Worm (Caenorhabditis elegans): Measurements from ENCODE around the gene tasp-1.

Gene tasp-1

DNA sequence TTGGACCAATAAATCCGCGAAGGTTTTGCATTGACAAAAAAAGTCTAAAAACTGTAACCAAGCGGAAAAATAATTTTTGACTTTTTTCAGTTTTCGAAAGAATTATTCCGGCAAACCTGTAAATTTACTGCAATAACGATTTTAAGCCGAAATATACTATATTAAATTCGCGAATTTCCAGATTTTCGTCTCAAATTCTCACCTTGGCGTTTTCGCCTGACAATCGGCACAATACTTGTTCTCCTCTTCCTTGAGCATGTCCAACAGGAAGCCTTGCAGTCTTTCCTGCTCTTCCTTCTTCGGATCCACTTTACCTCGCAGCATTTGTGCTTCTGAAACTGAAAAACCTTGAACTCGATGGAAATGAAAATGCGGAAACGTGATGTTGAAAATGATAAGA, 19.7 kb upstream of the tasp-1 start, which contains the start of gene smap-1:
TSS of gene smap-1 (minus strand) at position 338 of the 400 bp plus-strand sequence.
- TF ChIP-seq lin-40 (tag; optimal IDR thresholded peaks at IDR 0.05) = no peak
- TF ChIP-seq sdz-38 (tag; optimal IDR thresholded peaks at IDR 0.05) = no peak
- no peak for TF ChIP-seq zfh-2 (GFP tag; conservative IDR thresholded peaks at IDR 0.05)
- TF ChIP-seq atf-7 (tag; optimal IDR thresholded peaks at IDR 0.05) = no peak

DNA sequence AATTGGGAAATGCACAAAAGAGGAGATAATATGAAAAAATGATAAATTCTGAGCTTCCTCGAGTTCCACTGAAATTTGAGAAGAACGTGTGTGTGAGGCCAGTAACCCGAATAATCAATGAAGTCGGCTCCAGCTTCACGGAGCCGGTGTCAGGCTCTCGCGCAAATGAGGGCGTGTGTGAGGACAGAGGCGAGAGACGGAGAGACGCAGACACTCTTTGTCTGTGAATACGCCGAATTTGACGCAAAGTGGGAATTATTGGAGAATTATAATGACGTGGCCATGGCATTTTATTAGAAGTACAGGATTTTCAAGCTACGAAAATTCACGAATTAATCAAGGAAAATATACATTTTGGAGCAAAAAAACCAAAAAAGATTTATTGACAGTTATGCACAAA, 19.2 kb upstream of the tasp-1 start:
- TF ChIP-seq lag-1 (GFP tag; IDR thresholded peaks at IDR 0.05) = no peak
- TF ChIP-seq tbx-9 (tag; optimal IDR thresholded peaks at IDR 0.05; ENCODE audit: borderline replicate concordance) = no peak
- no peak for TF ChIP-seq lin-54 (GFP tag; optimal IDR thresholded peaks at IDR 0.05)
- no peak for TF ChIP-seq him-1 (tag; optimal IDR thresholded peaks at IDR 0.05)
- TF ChIP-seq Y53F4B.3 (GFP tag; IDR thresholded peaks at IDR 0.05) = no peak
- TF ChIP-seq xnd-1 (tag; optimal IDR thresholded peaks at IDR 0.05) = no peak
- TF ChIP-seq Y56A3A.18 (GFP tag; IDR thresholded peaks at IDR 0.05) = no peak
- no peak for TF ChIP-seq C17E4.6 (GFP tag; IDR thresholded peaks at IDR 0.05)
- TF ChIP-seq snpc-4 (GFP tag; optimal IDR thresholded peaks at IDR 0.05) = no peak
- TF ChIP-seq snpc-4 (tag; optimal IDR thresholded peaks at IDR 0.05) = peak in 1 of 4 experiments; percentile 14
- no peak for TF ChIP-seq lsl-1 (GFP tag; optimal IDR thresholded peaks at IDR 0.05)
- no peak for TF ChIP-seq F57A8.1 (GFP tag; optimal IDR thresholded peaks at IDR 0.05)
- no peak for TF ChIP-seq F37B4.10 (GFP tag; IDR thresholded peaks at IDR 0.05)
- TF ChIP-seq let-526 (GFP tag; IDR thresholded peaks at IDR 0.05) = no peak
- TF ChIP-seq F57C9.4 (tag; optimal IDR thresholded peaks at IDR 0.05) = no peak
- no peak for TF ChIP-seq mel-28 (tag; optimal IDR thresholded peaks at IDR 0.05; ENCODE audit: borderline replicate concordance)
- TF ChIP-seq ztf-3 (GFP tag; optimal IDR thresholded peaks at IDR 0.05) = no peak
- TF ChIP-seq ztf-22 (GFP tag; optimal IDR thresholded peaks at IDR 0.05) = no peak
- TF ChIP-seq nfyb-1 (GFP tag; IDR thresholded peaks at IDR 0.05) = peak; percentile 39; the same call in 1 of the 2 replicates
- TF ChIP-seq lin-40 (tag; optimal IDR thresholded peaks at IDR 0.05) = peak; percentile 37
- TF ChIP-seq bed-1 (GFP tag; IDR thresholded peaks at IDR 0.05) = no peak
- no peak for TF ChIP-seq F22D6.2 (tag; optimal IDR thresholded peaks at IDR 0.05)
- no peak; the same call in 1 of the 2 replicates for TF ChIP-seq B0336.3 (GFP tag; IDR thresholded peaks at IDR 0.05)
- TF ChIP-seq ceh-91 (GFP tag; IDR thresholded peaks at IDR 0.05) = no peak
- TF ChIP-seq ceh-58 (GFP tag; IDR thresholded peaks at IDR 0.05) = no peak
- TF ChIP-seq dox-1 (GFP tag; IDR thresholded peaks at IDR 0.05) = peak; percentile 51; the same call in 1 of the 2 replicates
- TF ChIP-seq B0035.1 (tag; optimal IDR thresholded peaks at IDR 0.05) = no peak
- no peak for TF ChIP-seq Y95B8A.8 (GFP tag; IDR thresholded peaks at IDR 0.05)
- TF ChIP-seq lsy-27 (tag; optimal IDR thresholded peaks at IDR 0.05; ENCODE audit: borderline replicate concordance, insufficient read depth) = no peak
- TF ChIP-seq die-1 (tag; optimal IDR thresholded peaks at IDR 0.05) = no peak
- TF ChIP-seq lin-26 (GFP tag; IDR thresholded peaks at IDR 0.05) = peak; percentile 76
- TF ChIP-seq repo-1 (tag; optimal IDR thresholded peaks at IDR 0.05) = no peak
- no peak for TF ChIP-seq rpc-1 (optimal IDR thresholded peaks at IDR 0.05)
- TF ChIP-seq rpc-1 (tag; optimal IDR thresholded peaks at IDR 0.05) = no peak
- no peak for TF ChIP-seq egl-44 (GFP tag; IDR thresholded peaks at IDR 0.05)
- TF ChIP-seq ama-1 (optimal IDR thresholded peaks at IDR 0.05) = no peak
- TF ChIP-seq ama-1 (GFP tag; optimal IDR thresholded peaks at IDR 0.05) = peak in 1 of 2 experiments; percentile 7
- no peak for TF ChIP-seq cebp-2 (GFP tag; IDR thresholded peaks at IDR 0.05)
- TF ChIP-seq snpc-1.1 (tag; optimal IDR thresholded peaks at IDR 0.05; ENCODE audit: insufficient read depth) = no peak
- no peak for TF ChIP-seq egrh-3 (GFP tag; IDR thresholded peaks at IDR 0.05)
- no peak for TF ChIP-seq tlf-1 (GFP tag; optimal IDR thresholded peaks at IDR 0.05)
- no peak for TF ChIP-seq snpc-1.3 (tag; optimal IDR thresholded peaks at IDR 0.05; ENCODE audit: insufficient read depth)
- no peak for TF ChIP-seq ccch-3 (GFP tag; optimal IDR thresholded peaks at IDR 0.05)
- no peak for TF ChIP-seq atf-7 (tag; optimal IDR thresholded peaks at IDR 0.05)
- peak; percentile 37 for TF ChIP-seq madf-6 (GFP tag; IDR thresholded peaks at IDR 0.05)
- no peak for TF ChIP-seq sdz-38 (tag; optimal IDR thresholded peaks at IDR 0.05)
- no peak for TF ChIP-seq K11D2.4 (GFP tag; IDR thresholded peaks at IDR 0.05)

Measured in whole organism, young adult.